Worm (Caenorhabditis elegans) whole organism, L4/young adult: ENCODE data around the gene metl-2.

ENCODE experiments used
- W03F9.2 ChIP-seq: fragments of 150-350 bp; optimal IDR thresholded peaks from 2 replicates; lab custom pipeline; 2014; ENCODE audit warnings: missing biosample characterization, missing genetic modification characterization
- him-1 ChIP-seq: sonication (generic microtip); optimal IDR thresholded peaks from 2 replicates; lab custom pipeline; 2016; ENCODE audit warnings: missing genotype, missing genetic modification reagents, missing genetic modification characterization, missing compliant biosample characterization

DNA sequence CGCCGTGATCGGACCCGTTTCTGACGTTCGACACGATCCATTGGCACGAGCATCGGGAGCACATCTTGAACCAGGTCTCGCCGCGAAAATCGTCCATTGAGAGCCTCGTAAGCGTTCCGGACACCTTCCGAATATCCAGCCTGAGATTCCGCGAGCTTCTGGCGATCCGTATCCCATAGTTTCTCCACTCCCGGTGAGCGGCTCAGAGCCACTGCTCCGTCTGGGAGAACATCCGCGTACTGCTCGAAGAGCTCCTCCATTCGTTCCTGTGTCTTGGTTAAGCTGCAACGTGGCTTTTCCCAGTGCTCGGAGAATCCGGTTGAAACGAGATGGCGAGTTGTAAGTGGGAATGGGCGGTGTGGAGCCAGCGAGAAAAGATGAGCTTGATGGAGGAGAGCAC is 35.4 kb downstream of the metl-2 start:
- TF ChIP-seq W03F9.2 (tag; lab: Kevin White, UChicago) = no peak
- no peak for TF ChIP-seq him-1
